Worm (Caenorhabditis elegans) whole organism, mixed stage, embryonic: ENCODE measurements around the gene rdl-1.

ENCODE experiments used
- M03D4.4 ChIP-seq: sonication (generic microtip); optimal IDR thresholded peaks from 2 replicates; lab custom pipeline; 2017; ENCODE audit warnings: mild to moderate bottlenecking, missing genetic modification characterization, missing compliant biosample characterization
- bed-3 ChIP-seq: fragments of 200-800 bp; sonication (Bioruptor generic); optimal IDR thresholded peaks from 3 replicates; lab custom pipeline; 2018; ENCODE audit warnings: mild to moderate bottlenecking, missing genetic modification characterization, moderate library complexity, missing compliant biosample characterization
- ceh-39 ChIP-seq: fragments of 150-350 bp; optimal IDR thresholded peaks from 2 replicates; lab custom pipeline; 2014; ENCODE audit warnings: missing biosample characterization, missing genetic modification characterization
- ceh-43 ChIP-seq: fragments of 200-800 bp; sonication (Bioruptor generic); optimal IDR thresholded peaks from 2 replicates; lab custom pipeline; 2018; ENCODE audit warnings: mild to moderate bottlenecking, missing genetic modification characterization, moderate library complexity, missing compliant biosample characterization
- ceh-83 ChIP-seq: fragments of 200-800 bp; sonication (Bioruptor generic); optimal IDR thresholded peaks from 2 replicates; lab custom pipeline; 2018; ENCODE audit warnings: mild to moderate bottlenecking, missing genetic modification characterization, missing compliant biosample characterization
- ces-1 ChIP-seq: fragments of 150-350 bp; optimal IDR thresholded peaks from 2 replicates; lab custom pipeline; 2014; ENCODE audit warnings: missing biosample characterization, missing genetic modification reagents, missing genetic modification characterization
- cnd-1 ChIP-seq: fragments of 200-800 bp; sonication (Bioruptor generic); optimal IDR thresholded peaks from 2 replicates; lab custom pipeline; 2018; ENCODE audit warnings: mild to moderate bottlenecking, missing genetic modification characterization, missing compliant biosample characterization
- drap-1 ChIP-seq: fragments of 200-800 bp; sonication (Bioruptor generic); optimal IDR thresholded peaks from 3 replicates; lab custom pipeline; 2018; ENCODE audit warnings: mild to moderate bottlenecking, missing genetic modification characterization, missing compliant biosample characterization
- elt-1 ChIP-seq: sonication (generic microtip); optimal IDR thresholded peaks from 2 replicates; lab custom pipeline; 2017; ENCODE audit warnings: missing genetic modification characterization, mild to moderate bottlenecking, missing compliant biosample characterization, antibody characterized with exemption, moderate library complexity, borderline replicate concordance; ENCODE audit not compliant: insufficient read depth
- elt-3 ChIP-seq: fragments of 150-350 bp; optimal IDR thresholded peaks from 2 replicates; lab custom pipeline; 2014; ENCODE audit warnings: missing biosample characterization, missing genetic modification characterization
- flh-1 ChIP-seq: fragments of 200-800 bp; sonication (Bioruptor generic); optimal IDR thresholded peaks from 2 replicates; lab custom pipeline; 2018; ENCODE audit warnings: mild to moderate bottlenecking, missing genetic modification characterization, moderate library complexity, missing compliant biosample characterization
- hlh-1 ChIP-seq: fragments of 150-350 bp; optimal IDR thresholded peaks from 2 replicates; lab custom pipeline; 2014; ENCODE audit warnings: missing biosample characterization, missing genetic modification reagents, missing genetic modification characterization
- lin-13 ChIP-seq: fragments of 150-350 bp; optimal IDR thresholded peaks from 2 replicates; lab custom pipeline; 2014; ENCODE audit warnings: missing biosample characterization, missing genetic modification characterization
- lsy-2 ChIP-seq: fragments of 150-350 bp; optimal IDR thresholded peaks from 2 replicates; lab custom pipeline; 2014; ENCODE audit warnings: missing biosample characterization, missing genetic modification characterization
- mab-5 ChIP-seq: fragments of 150-350 bp; optimal IDR thresholded peaks from 2 replicates; lab custom pipeline; 2014; ENCODE audit warnings: missing biosample characterization, missing genetic modification characterization
- mep-1 ChIP-seq: fragments of 150-350 bp; optimal IDR thresholded peaks from 2 replicates; lab custom pipeline; 2017; ENCODE audit warnings: missing biosample characterization, missing genetic modification reagents, missing genetic modification characterization, inconsistent platforms
- mls-2 ChIP-seq: sonication (generic microtip); optimal IDR thresholded peaks from 2 replicates; lab custom pipeline; 2016; ENCODE audit warnings: mild to moderate bottlenecking, missing genetic modification characterization, moderate library complexity, missing compliant biosample characterization
- nhr-12 ChIP-seq: fragments of 150-350 bp; optimal IDR thresholded peaks from 2 replicates; lab custom pipeline; 2014; ENCODE audit warnings: missing biosample characterization, missing genetic modification characterization
- nhr-237 ChIP-seq: fragments of 150-350 bp; optimal IDR thresholded peaks from 2 replicates; lab custom pipeline; 2014; ENCODE audit warnings: missing biosample characterization, missing genetic modification characterization
- nhr-28 ChIP-seq: fragments of 150-350 bp; optimal IDR thresholded peaks from 2 replicates; lab custom pipeline; 2014; ENCODE audit warnings: missing biosample characterization, missing genetic modification characterization
- nhr-76 ChIP-seq: sonication (generic microtip); optimal IDR thresholded peaks from 2 replicates; lab custom pipeline; 2017; ENCODE audit warnings: missing biosample characterization, missing genetic modification characterization
- pha-4 ChIP-seq: fragments of 150-350 bp; optimal IDR thresholded peaks from 2 replicates; lab custom pipeline; 2018; ENCODE audit warnings: missing biosample characterization, missing genetic modification reagents, missing genetic modification characterization
- sem-2 ChIP-seq: fragments of 200-800 bp; sonication (Bioruptor generic); optimal IDR thresholded peaks from 2 replicates; lab custom pipeline; 2018; ENCODE audit warnings: mild to moderate bottlenecking, missing genetic modification characterization, missing compliant biosample characterization
- snpc-4 ChIP-seq: fragments of 150-350 bp; optimal IDR thresholded peaks from 2 replicates; lab custom pipeline; 2014; ENCODE audit warnings: missing biosample characterization, missing genetic modification characterization
- sptf-1 ChIP-seq: sonication (generic microtip); optimal IDR thresholded peaks from 2 replicates; lab custom pipeline; 2017; ENCODE audit warnings: mild to moderate bottlenecking, missing genetic modification characterization, moderate library complexity, missing compliant biosample characterization
- unc-120 ChIP-seq: sonication (generic microtip); optimal IDR thresholded peaks from 2 replicates; lab custom pipeline; 2017; ENCODE audit warnings: missing genetic modification characterization, missing compliant biosample characterization; ENCODE audit not compliant: poor library complexity, severe bottlenecking
- unc-39 ChIP-seq: fragments of 150-350 bp; optimal IDR thresholded peaks from 2 replicates; lab custom pipeline; 2014; ENCODE audit warnings: missing biosample characterization, missing genetic modification characterization
- unc-62 ChIP-seq: fragments of 150-350 bp; optimal IDR thresholded peaks from 2 replicates; lab custom pipeline; 2014; ENCODE audit warnings: missing biosample characterization, missing genetic modification reagents, missing genetic modification characterization
- zip-8 ChIP-seq: fragments of 150-350 bp; optimal IDR thresholded peaks from 2 replicates; lab custom pipeline; 2014; ENCODE audit warnings: missing biosample characterization, missing genetic modification characterization

The rdl-1 gene

DNA sequence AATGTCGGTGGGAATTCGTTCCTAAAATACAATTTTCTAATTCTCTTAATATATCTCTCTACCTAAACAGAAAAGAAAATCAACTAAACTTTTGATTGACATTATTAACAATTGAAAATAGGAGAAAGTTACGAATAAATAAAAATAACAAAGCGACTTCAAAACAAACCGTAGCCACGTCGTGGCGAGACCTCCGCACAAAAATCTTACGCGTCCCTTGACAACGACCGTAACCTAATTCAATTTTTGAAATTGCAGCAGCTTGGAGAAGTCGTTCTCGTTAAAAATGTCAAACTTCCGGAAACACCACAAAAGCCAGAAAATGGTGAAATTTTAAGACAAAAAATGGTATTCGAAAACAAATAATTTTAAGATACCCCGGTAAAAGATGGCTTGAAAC lies 5.7 kb downstream of the rdl-1 start:
- TF ChIP-seq drap-1 (GFP tag; lab: Kevin White, UChicago) (no peak), mep-1 (tag; lab: Kevin White, UChicago) (no peak), elt-3 (no peak), flh-1 (GFP tag; lab: Kevin White, UChicago) (no peak), unc-62 (GFP tag; lab: Kevin White, UChicago) (no peak), mls-2 (tag; lab: Kevin White, UChicago) (no peak), hlh-1 (tag; lab: Kevin White, UChicago) (no peak), ceh-39 (no peak), ces-1 (no peak), sptf-1 (no peak), nhr-76 (tag; lab: Kevin White, UChicago) (no peak), ceh-83 (GFP tag; lab: Kevin White, UChicago) (no peak), lin-13 (no peak), snpc-4 (no peak), mab-5 (tag; lab: Kevin White, UChicago) (no peak), sem-2 (GFP tag; lab: Kevin White, UChicago) (no peak), unc-39 (tag; lab: Kevin White, UChicago) (no peak), nhr-28 (tag; lab: Kevin White, UChicago) (no peak), unc-120 (tag; lab: Kevin White, UChicago) (no peak)

DNA sequence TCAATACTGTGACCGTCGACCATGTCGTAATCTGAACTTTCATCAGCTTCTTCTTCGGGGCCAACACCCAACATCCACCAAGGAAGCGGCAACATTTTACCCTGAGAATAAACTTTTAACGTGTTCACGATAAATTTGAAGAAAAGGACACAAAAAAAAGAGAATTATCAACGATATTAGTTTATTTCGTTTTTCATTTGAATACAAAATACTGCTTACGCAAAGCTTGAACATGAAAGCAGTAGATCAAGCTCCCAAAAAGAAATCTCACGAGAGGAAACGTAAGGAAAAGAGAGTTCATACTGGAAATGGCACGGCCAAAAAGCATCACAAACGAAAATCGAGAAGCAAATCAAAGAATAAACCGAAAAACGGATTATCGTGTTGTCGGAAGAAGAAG lies 6.3 kb downstream of the rdl-1 start, which contains the start of the genes C46A5.6 and C46A5.1:
TSS of gene C46A5.6 (minus strand) at position 101 of the 400 bp plus-strand sequence.
TSS of gene C46A5.1 (plus strand) at position 184 of the 400 bp plus-strand sequence.
- no peak for TF ChIP-seq lsy-2 (tag; lab: Kevin White, UChicago)
- TF ChIP-seq mab-5 (tag; lab: Kevin White, UChicago), result no peak
- no peak for TF ChIP-seq unc-39 (tag; lab: Kevin White, UChicago)
- TF ChIP-seq mls-2 (tag; lab: Kevin White, UChicago), result no peak
- TF ChIP-seq elt-3, result no peak
- no peak for TF ChIP-seq zip-8 (tag; lab: Kevin White, UChicago)
- no peak for TF ChIP-seq pha-4
- no peak for TF ChIP-seq sem-2 (GFP tag; lab: Kevin White, UChicago)
- no peak for TF ChIP-seq elt-1 (tag; lab: Kevin White, UChicago)
- no peak for TF ChIP-seq M03D4.4 (tag; lab: Kevin White, UChicago)
- TF ChIP-seq ceh-39, result no peak

- no peak for TF ChIP-seq elt-1 (tag; lab: Kevin White, UChicago)
- no peak for TF ChIP-seq nhr-237
- TF ChIP-seq drap-1 (GFP tag; lab: Kevin White, UChicago), result no peak
- no peak for TF ChIP-seq pha-4
- no peak for TF ChIP-seq cnd-1 (tag; lab: Kevin White, UChicago)
Measured at ce11 chrIV:7760117-7760516, 9.9 kb downstream of the rdl-1 start, which contains the start of gene del-7. Gene del-7, plus strand, starts transcription at chrIV:7760417.

ce11 chrIV:7759527-7759926 lies 10.5 kb downstream of the rdl-1 start, which contains the start of gene dsb-3:
Gene dsb-3, minus strand, starts transcription at chrIV:7759627.
- TF ChIP-seq nhr-12, result no peak
- TF ChIP-seq ceh-43, result no peak
- TF ChIP-seq bed-3 (GFP tag; lab: Kevin White, UChicago), result no peak
- TF ChIP-seq cnd-1 (tag; lab: Kevin White, UChicago), result no peak
- no peak for TF ChIP-seq unc-120 (tag; lab: Kevin White, UChicago)
- no peak for TF ChIP-seq elt-3
- no peak for TF ChIP-seq mab-5 (tag; lab: Kevin White, UChicago)
- no peak for TF ChIP-seq pha-4
- TF ChIP-seq flh-1 (GFP tag; lab: Kevin White, UChicago), result no peak
- no peak for TF ChIP-seq ces-1
- TF ChIP-seq sem-2 (GFP tag; lab: Kevin White, UChicago), result no peak
- no peak for TF ChIP-seq nhr-76 (tag; lab: Kevin White, UChicago)

ce11 chrIV:7757245-7757644 lies 12.8 kb downstream of the rdl-1 start, which contains the start of gene C46A5.4:
Gene C46A5.4, minus strand, starts transcription at chrIV:7757345.
- peak; percentile 57 for TF ChIP-seq zip-8 (tag; lab: Kevin White, UChicago)
- no peak for TF ChIP-seq flh-1 (GFP tag; lab: Kevin White, UChicago)

DNA sequence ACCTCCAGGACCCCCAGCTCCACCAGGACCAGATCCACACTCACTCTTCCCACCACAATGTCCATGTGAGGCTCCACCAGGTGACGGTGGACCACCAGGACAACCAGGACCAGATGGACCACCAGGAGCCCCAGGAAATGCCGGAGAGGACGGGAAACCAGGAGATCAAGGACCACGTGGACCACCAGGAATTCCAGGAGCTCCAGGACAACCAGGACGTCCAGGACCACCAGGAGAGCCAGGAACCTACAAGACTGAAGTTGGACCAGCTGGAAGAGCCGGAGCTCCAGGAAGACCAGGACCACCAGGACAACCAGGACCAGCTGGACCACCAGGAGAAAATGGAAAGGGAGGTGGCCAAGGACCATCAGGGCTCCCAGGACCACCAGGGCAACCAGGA lies 15.9 kb downstream of the rdl-1 start:
- no peak for TF ChIP-seq sptf-1
- TF ChIP-seq bed-3 (GFP tag; lab: Kevin White, UChicago), result no peak
- no peak for TF ChIP-seq mls-2 (tag; lab: Kevin White, UChicago)
